Fruit fly (Drosophila melanogaster) whole organism, embryonic: ENCODE measurements around the gene CG32267.

Experiments used
- CG10209 ChIP-seq: fragments of 200-800 bp; sonication (Bioruptor generic); optimal IDR thresholded peaks from 3 replicates; lab custom pipeline; 2017; ENCODE audit warnings: missing biosample characterization, mild to moderate bottlenecking, missing genetic modification characterization, missing genetic modification reagents
- CG4854 ChIP-seq: fragments of 200-800 bp; sonication (Bioruptor generic); optimal IDR thresholded peaks from 2 replicates; lab custom pipeline; 2016; ENCODE audit warnings: missing biosample characterization, missing genetic modification characterization, inconsistent platforms
- CG9215 ChIP-seq: fragments of 200-800 bp; sonication (Bioruptor generic); IDR thresholded peaks from 2 replicates; pipeline ENCODE4 v1.3.6; 2022; ENCODE audit warnings: missing biosample characterization, missing genetic modification characterization
- CoRest ChIP-seq: fragments of 200-800 bp; sonication (Bioruptor generic); optimal IDR thresholded peaks from 3 replicates; lab custom pipeline; 2018; ENCODE audit warnings: missing biosample characterization, mild to moderate bottlenecking, missing genetic modification characterization, moderate library complexity
- az2 ChIP-seq: fragments of 200-800 bp; sonication (Bioruptor generic); optimal IDR thresholded peaks from 3 replicates; lab custom pipeline; 2016; ENCODE audit warnings: missing biosample characterization, missing genetic modification characterization
- eve ChIP-seq, 2 experiments: fragments of >200 bp; optimal IDR thresholded peaks; 2 replicates each; lab custom pipeline; 2017; ENCODE audit warnings: missing biosample characterization in 2 of 2, missing genetic modification characterization in 2 of 2
- h ChIP-seq: fragments of >200 bp; optimal IDR thresholded peaks from 2 replicates; lab custom pipeline; 2017
- luna ChIP-seq: fragments of 200-800 bp; sonication (Bioruptor generic); optimal IDR thresholded peaks from 2 replicates; lab custom pipeline; 2016; ENCODE audit warnings: missing biosample characterization, missing genetic modification characterization
- psq ChIP-seq: fragments of 200-800 bp; sonication (Bioruptor generic); optimal IDR thresholded peaks from 2 replicates; lab custom pipeline; 2017; ENCODE audit warnings: missing biosample characterization, missing genetic modification characterization

DNA sequence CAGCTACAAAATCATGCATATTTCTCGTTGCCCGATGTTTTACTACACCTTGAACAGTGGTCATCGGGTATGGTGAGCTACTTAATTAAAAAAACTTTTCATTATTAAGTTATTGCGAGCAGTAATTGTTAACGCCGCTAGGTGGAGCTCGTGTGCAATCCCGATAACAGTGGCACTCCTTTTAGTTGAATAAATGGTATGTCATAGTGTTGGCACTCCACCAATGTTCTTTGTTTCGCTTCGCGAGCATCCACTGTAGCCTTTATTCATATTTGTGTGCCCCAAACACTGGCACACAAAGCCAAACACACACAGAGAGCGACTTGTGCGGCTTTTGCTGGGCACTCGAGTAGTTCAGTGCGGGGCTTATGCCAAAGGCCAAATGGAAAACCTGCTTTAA lies 46.0 kb upstream of the CG32267 start:
- TF ChIP-seq CoRest (tag; lab: Kevin White, UChicago): peak; percentile 92
- peak in 1 of 2 experiments; percentile 95 for TF ChIP-seq eve (GFP tag; optimal IDR thresholded peaks at IDR 0.05; lab: Kevin White, UChicago)
- TF ChIP-seq CG10209: peak; percentile 87
- TF ChIP-seq luna (GFP tag; lab: Kevin White, UChicago): no peak
- peak; percentile 47 for TF ChIP-seq psq (GFP tag; lab: Kevin White, UChicago)
- TF ChIP-seq CG9215: peak; percentile 82
- peak; percentile 84 for TF ChIP-seq CG4854 (GFP tag; lab: Kevin White, UChicago)
- TF ChIP-seq h (lab: Kevin White, UChicago): no peak
- TF ChIP-seq az2 (GFP tag; lab: Kevin White, UChicago): peak; percentile 91
